Fruit fly (Drosophila melanogaster) whole organism, embryonic: ENCODE results near the gene Cdk1.

Experiments
- Asciz ChIP-seq: fragments of 200-800 bp; sonication (Bioruptor generic); optimal IDR thresholded peaks from 2 replicates; lab custom pipeline; 2017; ENCODE audit warnings: missing biosample characterization, mild to moderate bottlenecking, missing genetic modification characterization, missing genetic modification reagents
- Bdp1 ChIP-seq: fragments of 200-800 bp; sonication (Bioruptor generic); optimal IDR thresholded peaks from 3 replicates; lab custom pipeline; 2016; ENCODE audit warnings: missing biosample characterization, missing genetic modification characterization
- CG10565 ChIP-seq: fragments of 200-800 bp; sonication (Bioruptor generic); optimal IDR thresholded peaks from 3 replicates; lab custom pipeline; 2016; ENCODE audit warnings: missing biosample characterization, mild to moderate bottlenecking, missing genetic modification characterization
- CG11456 ChIP-seq: fragments of 200-800 bp; sonication (Bioruptor generic); IDR thresholded peaks from 3 replicates; pipeline ENCODE4 v1.3.6; 2022; ENCODE audit warnings: missing biosample characterization, missing genetic modification characterization
- CG11504 ChIP-seq: fragments of 200-800 bp; sonication (Bioruptor generic); optimal IDR thresholded peaks from 3 replicates; lab custom pipeline; 2019; ENCODE audit warnings: missing biosample characterization, mild to moderate bottlenecking, missing genetic modification characterization, moderate library complexity
- CG13123 ChIP-seq: fragments of 200-800 bp; sonication (Bioruptor generic); optimal IDR thresholded peaks from 2 replicates; lab custom pipeline; 2016; ENCODE audit warnings: missing biosample characterization, missing genetic modification characterization
- CG13287 ChIP-seq: fragments of 200-800 bp; sonication (Bioruptor generic); IDR thresholded peaks from 2 replicates; pipeline ENCODE4 v1.3.6; 2022; ENCODE audit warnings: missing biosample characterization, missing genetic modification characterization; ENCODE audit not compliant: partially characterized antibody
- CG13424 ChIP-seq: fragments of 200-800 bp; sonication (Bioruptor generic); optimal IDR thresholded peaks from 2 replicates; lab custom pipeline; 2019; ENCODE audit warnings: missing biosample characterization, mild to moderate bottlenecking, missing genetic modification characterization, moderate library complexity
- CG13775 ChIP-seq: fragments of 200-800 bp; sonication (Bioruptor generic); optimal IDR thresholded peaks from 3 replicates; lab custom pipeline; 2017; ENCODE audit warnings: missing biosample characterization, mild to moderate bottlenecking, missing genetic modification characterization
- CG14667 ChIP-seq: fragments of 200-800 bp; sonication (Bioruptor generic); IDR thresholded peaks from 2 replicates; pipeline ENCODE4 v1.3.6; 2022; ENCODE audit warnings: missing biosample characterization, missing genetic modification characterization
- CG15696 ChIP-seq: fragments of 200-800 bp; sonication (Bioruptor generic); optimal IDR thresholded peaks from 2 replicates; lab custom pipeline; 2019; ENCODE audit warnings: missing biosample characterization, mild to moderate bottlenecking, missing genetic modification characterization, moderate library complexity
- CG16813 ChIP-seq: fragments of 200-800 bp; sonication (Bioruptor generic); IDR thresholded peaks from 3 replicates; pipeline ENCODE4 v1.3.6; 2022; ENCODE audit warnings: missing biosample characterization, missing genetic modification characterization; ENCODE audit not compliant: partially characterized antibody
- CG17612 ChIP-seq: fragments of 200-800 bp; sonication (Bioruptor generic); IDR thresholded peaks from 2 replicates; pipeline ENCODE4 v1.3.6; 2022; ENCODE audit warnings: missing biosample characterization, missing genetic modification characterization
- CG1792 ChIP-seq: fragments of 200-800 bp; sonication (Bioruptor generic); optimal IDR thresholded peaks from 2 replicates; lab custom pipeline; 2016; ENCODE audit warnings: missing biosample characterization, missing genetic modification characterization
- CG18011 ChIP-seq: fragments of 200-800 bp; sonication (Bioruptor generic); optimal IDR thresholded peaks from 2 replicates; lab custom pipeline; 2017; ENCODE audit warnings: missing biosample characterization, missing genetic modification characterization, mild to moderate bottlenecking, moderate library complexity, missing genotype
- CG18262 ChIP-seq: fragments of 200-800 bp; optimal IDR thresholded peaks from 3 replicates; lab custom pipeline; 2019; ENCODE audit warnings: missing biosample characterization, mild to moderate bottlenecking, missing genetic modification characterization, moderate library complexity
- CG18764 ChIP-seq: fragments of 200-800 bp; sonication (Bioruptor generic); optimal IDR thresholded peaks from 3 replicates; lab custom pipeline; 2016; ENCODE audit warnings: missing biosample characterization, missing genetic modification characterization
- CG2875 ChIP-seq: fragments of 200-800 bp; sonication (Bioruptor generic); optimal IDR thresholded peaks from 2 replicates; lab custom pipeline; 2017; ENCODE audit warnings: missing biosample characterization, mild to moderate bottlenecking, missing genetic modification characterization, missing genetic modification reagents
- CG2889 ChIP-seq: fragments of 200-800 bp; sonication (Bioruptor generic); IDR thresholded peaks from 3 replicates; pipeline ENCODE4 v1.3.6; 2022; ENCODE audit warnings: missing biosample characterization, missing genetic modification characterization
- CG30403 ChIP-seq: fragments of 200-800 bp; sonication (Bioruptor generic); optimal IDR thresholded peaks from 3 replicates; lab custom pipeline; 2016; ENCODE audit warnings: missing biosample characterization, missing genetic modification characterization
- CG31388 ChIP-seq: fragments of 200-800 bp; sonication (Bioruptor generic); optimal IDR thresholded peaks from 2 replicates; lab custom pipeline; 2016; ENCODE audit warnings: missing biosample characterization, missing genetic modification characterization
- CG34422 ChIP-seq: fragments of 200-800 bp; sonication (Bioruptor generic); IDR thresholded peaks from 3 replicates; pipeline ENCODE4 v1.3.6; 2022; ENCODE audit warnings: missing biosample characterization, missing genetic modification characterization
- CG3726 ChIP-seq: fragments of 200-800 bp; sonication (Bioruptor generic); IDR thresholded peaks from 3 replicates; pipeline ENCODE4, ENCODE4 v1.3.6; 2022; ENCODE audit warnings: missing biosample characterization, missing genetic modification characterization
- CG4424 ChIP-seq: fragments of 200-800 bp; sonication (Bioruptor generic); optimal IDR thresholded peaks from 3 replicates; lab custom pipeline; 2016; ENCODE audit warnings: missing biosample characterization, missing genetic modification characterization
- CG9215 ChIP-seq: fragments of 200-800 bp; sonication (Bioruptor generic); IDR thresholded peaks from 2 replicates; pipeline ENCODE4 v1.3.6; 2022; ENCODE audit warnings: missing biosample characterization, missing genetic modification characterization
- Dek ChIP-seq: fragments of 200-800 bp; sonication (Bioruptor generic); optimal IDR thresholded peaks from 3 replicates; lab custom pipeline; 2019; ENCODE audit warnings: missing biosample characterization, mild to moderate bottlenecking, missing genetic modification characterization, moderate library complexity
- Dip2 ChIP-seq: fragments of 200-800 bp; sonication (Bioruptor generic); IDR thresholded peaks from 2 replicates; pipeline ENCODE4 v1.3.6; 2022; ENCODE audit warnings: missing biosample characterization, missing genetic modification characterization
- GATAe ChIP-seq: fragments of 200-800 bp; sonication (Bioruptor generic); conservative IDR thresholded peaks from 2 replicates; pipeline ENCODE4 v1.3.6; 2022; ENCODE audit warnings: missing biosample characterization, missing genetic modification characterization
- Hmx ChIP-seq: fragments of 200-800 bp; sonication (Bioruptor generic); optimal IDR thresholded peaks from 2 replicates; lab custom pipeline; 2016; ENCODE audit warnings: missing biosample characterization, missing genetic modification characterization
- Hsf ChIP-seq: fragments of 200-800 bp; sonication (Bioruptor generic); optimal IDR thresholded peaks from 3 replicates; lab custom pipeline; 2016; ENCODE audit warnings: missing biosample characterization, missing genetic modification characterization
- Jarid2 ChIP-seq: fragments of 200-800 bp; sonication (Bioruptor generic); optimal IDR thresholded peaks from 3 replicates; lab custom pipeline; 2017; ENCODE audit warnings: mild to moderate bottlenecking, missing biosample characterization, missing genetic modification reagents, missing genetic modification characterization
- Kr ChIP-seq: fragments of 200-800 bp; sonication (Bioruptor generic); optimal IDR thresholded peaks from 2 replicates; lab custom pipeline; 2017; ENCODE audit warnings: missing biosample characterization, mild to moderate bottlenecking, missing genetic modification characterization
- PHDP ChIP-seq: fragments of 200-800 bp; sonication (Bioruptor generic); optimal IDR thresholded peaks from 3 replicates; lab custom pipeline; 2018; ENCODE audit warnings: missing biosample characterization, mild to moderate bottlenecking, missing genetic modification characterization, moderate library complexity
- Poxn ChIP-seq: fragments of 200-800 bp; sonication (Bioruptor generic); IDR thresholded peaks from 2 replicates; pipeline ENCODE4 v1.3.6; 2022; ENCODE audit warnings: missing biosample characterization, missing genetic modification characterization
- Side ChIP-seq: fragments of 200-800 bp; sonication (Bioruptor generic); optimal IDR thresholded peaks from 2 replicates; lab custom pipeline; 2016; ENCODE audit warnings: missing biosample characterization, missing genetic modification characterization
- br ChIP-seq: fragments of >200 bp; optimal IDR thresholded peaks from 2 replicates; lab custom pipeline; 2017
- cas ChIP-seq: fragments of 200-800 bp; sonication (Bioruptor generic); IDR thresholded peaks from 2 replicates; pipeline ENCODE4 v1.3.6; 2022; ENCODE audit warnings: missing biosample characterization, missing genetic modification characterization
- chinmo ChIP-seq: fragments of 200-800 bp; sonication (Bioruptor generic); IDR thresholded peaks from 4 replicates; pipeline ENCODE4 v1.3.6; 2022; ENCODE audit warnings: missing biosample characterization, missing genetic modification characterization; ENCODE audit not compliant: partially characterized antibody
- chn ChIP-seq: fragments of 200-800 bp; sonication (Bioruptor generic); optimal IDR thresholded peaks from 2 replicates; lab custom pipeline; 2016; ENCODE audit warnings: missing biosample characterization, missing genetic modification characterization
- ewg ChIP-seq: fragments of 200-800 bp; sonication (Bioruptor generic); optimal IDR thresholded peaks from 3 replicates; lab custom pipeline; 2017; ENCODE audit warnings: mild to moderate bottlenecking, missing biosample characterization, missing genetic modification reagents, missing genetic modification characterization
- gce ChIP-seq: fragments of 200-800 bp; sonication (Bioruptor generic); IDR thresholded peaks from 3 replicates; pipeline ENCODE4 v1.3.6; 2022; ENCODE audit warnings: missing biosample characterization, missing genetic modification characterization
- gem ChIP-seq: fragments of 200-800 bp; sonication (Bioruptor generic); optimal IDR thresholded peaks from 2 replicates; lab custom pipeline; 2019; ENCODE audit warnings: missing biosample characterization, mild to moderate bottlenecking, missing genetic modification characterization, moderate library complexity
- gfzf ChIP-seq: fragments of 200-800 bp; sonication (Bioruptor generic); optimal IDR thresholded peaks from 2 replicates; lab custom pipeline; 2016; ENCODE audit warnings: missing biosample characterization, mild to moderate bottlenecking, missing genetic modification characterization, moderate library complexity
- grn ChIP-seq: fragments of 200-800 bp; sonication (Bioruptor generic); optimal IDR thresholded peaks from 3 replicates; lab custom pipeline; 2017; ENCODE audit warnings: missing biosample characterization, missing genetic modification characterization
- lbe ChIP-seq: fragments of 200-800 bp; sonication (Bioruptor generic); optimal IDR thresholded peaks from 2 replicates; lab custom pipeline; 2016; ENCODE audit warnings: missing biosample characterization, mild to moderate bottlenecking, missing genetic modification characterization
- nom ChIP-seq: fragments of 200-800 bp; sonication (Bioruptor generic); optimal IDR thresholded peaks from 2 replicates; lab custom pipeline; 2017; ENCODE audit warnings: missing biosample characterization, missing genetic modification characterization, mild to moderate bottlenecking, moderate library complexity, missing genetic modification reagents
- prd ChIP-seq, 3 experiments: fragments of >200 bp in 2 of 3; fragments of 200-800 bp in 1 of 3; sonication (Bioruptor generic) in 1 of 3; optimal IDR thresholded peaks in 2 of 3; IDR thresholded peaks in 1 of 3; 2 replicates in 2 of 3; 3 replicates in 1 of 3; pipeline versions ENCODE4 v1.3.6 to Lab custom; 2017 to 2022; ENCODE audit warnings: missing biosample characterization in 1 of 3, missing genetic modification characterization in 1 of 3
- row ChIP-seq: fragments of 200-800 bp; sonication (Bioruptor generic); IDR thresholded peaks from 3 replicates; pipeline ENCODE4 v1.3.6; 2022; ENCODE audit warnings: missing biosample characterization, missing genetic modification characterization
- scrt ChIP-seq: fragments of 200-800 bp; sonication (Bioruptor generic); optimal IDR thresholded peaks from 2 replicates; lab custom pipeline; 2018; ENCODE audit warnings: missing biosample characterization, mild to moderate bottlenecking, missing genetic modification characterization, moderate library complexity
- wek ChIP-seq: fragments of 200-800 bp; sonication (Bioruptor generic); optimal IDR thresholded peaks from 3 replicates; lab custom pipeline; 2018; ENCODE audit warnings: missing biosample characterization, mild to moderate bottlenecking, missing genetic modification characterization, moderate library complexity

Gene Cdk1

DNA sequence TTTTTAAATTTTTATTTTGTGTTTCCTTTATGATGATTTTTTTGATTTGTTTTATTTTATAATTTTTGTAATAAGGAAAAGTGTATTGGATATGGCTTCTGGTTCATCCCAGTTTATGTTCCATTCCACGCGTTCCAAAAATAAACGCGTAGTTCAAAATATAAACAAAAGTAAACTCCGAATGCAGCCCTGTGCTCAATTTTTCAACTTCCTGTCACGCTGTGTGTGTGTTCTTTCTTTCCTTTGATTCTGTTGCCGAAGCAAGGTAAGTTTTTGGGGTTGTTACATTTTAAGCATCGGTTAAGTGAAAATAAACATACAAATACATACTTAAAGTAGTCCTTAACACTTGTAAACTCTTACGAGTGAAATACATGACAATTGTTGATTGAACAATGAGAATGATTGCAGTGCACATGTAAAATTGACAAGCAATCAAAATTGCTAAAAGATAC, 22.1 kb upstream of the Cdk1 start, which contains the start of the genes Ip259 and RpS27A (continued):
- peak; percentile 61 for TF ChIP-seq lbe (GFP tag; lab: Kevin White, UChicago)
- no peak for TF ChIP-seq br (lab: Kevin White, UChicago)
- peak; percentile 80 for TF ChIP-seq Hsf (GFP tag; lab: Kevin White, UChicago)
- TF ChIP-seq Poxn = no peak
- TF ChIP-seq cas (GFP tag; lab: Robert Waterston, UW) = 0 out of 2 replicates have a peak, but pooled peaks have one; percentile 35
- peak; percentile 56 for TF ChIP-seq CG30403 (GFP tag; lab: Kevin White, UChicago)
- TF ChIP-seq CG18764 (GFP tag; lab: Kevin White, UChicago) = peak; percentile 68
- no peak; the same call in 1 of the 2 replicates for TF ChIP-seq CG14667
- TF ChIP-seq row (GFP tag; lab: Robert Waterston, UW) = peak; percentile 81
- no peak for TF ChIP-seq CG10565
- peak; percentile 54 for TF ChIP-seq CG18262
- peak; percentile 83; the same call in 2 of the 3 replicates for TF ChIP-seq gce (GFP tag; lab: Robert Waterston, UW)
- peak; percentile 55 for TF ChIP-seq CG18011 (GFP tag; lab: Kevin White, UChicago)
- TF ChIP-seq CG13123 (GFP tag; lab: Kevin White, UChicago) = peak; percentile 30
- TF ChIP-seq grn (GFP tag; lab: Kevin White, UChicago) = no peak
- TF ChIP-seq CG9215 (GFP tag; lab: Robert Waterston, UW) = no peak
- TF ChIP-seq CG11456 (GFP tag; lab: Robert Waterston, UW) = no peak; the same call in 1 of the 3 replicates
- TF ChIP-seq Side (GFP tag; lab: Kevin White, UChicago) = peak; percentile 75
- TF ChIP-seq CG34422 (GFP tag; lab: Robert Waterston, UW) = peak; percentile 83; the same call in 2 of the 3 replicates
- peak; percentile 71 for TF ChIP-seq PHDP (tag; lab: Kevin White, UChicago)
- TF ChIP-seq Dek = no peak
- TF ChIP-seq wek (GFP tag; lab: Kevin White, UChicago) = peak; percentile 84
- peak; percentile 70 for TF ChIP-seq CG4424 (GFP tag; lab: Kevin White, UChicago)
- TF ChIP-seq gem = no peak
- TF ChIP-seq CG15696 (tag; lab: Kevin White, UChicago) = peak; percentile 42
- peak; percentile 83 for TF ChIP-seq nom (GFP tag; lab: Kevin White, UChicago)
- no peak for TF ChIP-seq CG17612 (GFP tag; lab: Robert Waterston, UW)
- TF ChIP-seq CG13424 (tag; lab: Kevin White, UChicago) = peak; percentile 45
- no peak for TF ChIP-seq CG3726 (GFP tag; lab: Robert Waterston, UW)
- no peak for TF ChIP-seq chinmo (GFP tag; lab: Robert Waterston, UW)
- TF ChIP-seq Hmx (GFP tag; lab: Kevin White, UChicago) = peak; percentile 6
- peak; percentile 64 for TF ChIP-seq ewg (GFP tag; lab: Kevin White, UChicago)
- no peak for TF ChIP-seq Dip2 (GFP tag; lab: Robert Waterston, UW)
- TF ChIP-seq CG31388 (GFP tag; lab: Kevin White, UChicago) = no peak
- no peak for TF ChIP-seq prd (optimal IDR thresholded peaks at IDR 0.05; lab: Kevin White, UChicago)
- peak; percentile 62; the same call in 2 of the 3 replicates for TF ChIP-seq prd (GFP tag; IDR thresholded peaks at IDR 0.05; lab: Robert Waterston, UW)
- TF ChIP-seq chn (GFP tag; lab: Kevin White, UChicago) = peak; percentile 37
- no peak for TF ChIP-seq CG11504 (tag; lab: Kevin White, UChicago)
- TF ChIP-seq Kr (GFP tag; lab: Kevin White, UChicago) = no peak
- TF ChIP-seq Asciz = peak; percentile 70
- peak; percentile 15 for TF ChIP-seq CG1792
- peak; percentile 38; the same call in 1 of the 3 replicates for TF ChIP-seq CG2889 (GFP tag; lab: Robert Waterston, UW)
- peak; percentile 56 for TF ChIP-seq CG2875 (GFP tag; lab: Kevin White, UChicago)
- TF ChIP-seq CG13775 (GFP tag; lab: Kevin White, UChicago) = peak; percentile 87
- no peak for TF ChIP-seq GATAe (GFP tag; lab: Robert Waterston, UW)
- TF ChIP-seq scrt (GFP tag; lab: Kevin White, UChicago) = peak; percentile 74
- TF ChIP-seq CG13287 (GFP tag; lab: Robert Waterston, UW) = no peak; the same call in 1 of the 2 replicates
- TF ChIP-seq Jarid2 (GFP tag; lab: Kevin White, UChicago) = no peak
- TF ChIP-seq Bdp1 (GFP tag; lab: Kevin White, UChicago) = no peak
- TF ChIP-seq gfzf = peak; percentile 2
- no peak for TF ChIP-seq CG16813 (GFP tag; lab: Robert Waterston, UW)
